Fruit fly (Drosophila melanogaster) whole organism, prepupa: ENCODE data around the gene bru3.

Experiments used
- CG10631 ChIP-seq: fragments of 200-800 bp; sonication (Bioruptor generic); optimal IDR thresholded peaks from 2 replicates; lab custom pipeline; 2016; ENCODE audit warnings: missing biosample characterization, missing genetic modification characterization
- CG11902 ChIP-seq: fragments of 200-800 bp; sonication (Bioruptor generic); optimal IDR thresholded peaks from 3 replicates; lab custom pipeline; 2016; ENCODE audit warnings: missing biosample characterization, missing genetic modification characterization
- CG16779 ChIP-seq: fragments of 200-800 bp; sonication (Bioruptor generic); optimal IDR thresholded peaks from 3 replicates; lab custom pipeline; 2017; ENCODE audit warnings: missing biosample characterization, mild to moderate bottlenecking, missing genetic modification characterization
- CG6808 ChIP-seq: fragments of 200-800 bp; sonication (Bioruptor generic); optimal IDR thresholded peaks from 3 replicates; lab custom pipeline; 2017; ENCODE audit warnings: missing biosample characterization, missing genetic modification characterization, mild to moderate bottlenecking, moderate library complexity, missing genetic modification reagents
- CG7368 ChIP-seq: fragments of 200-800 bp; sonication (Bioruptor generic); optimal IDR thresholded peaks from 3 replicates; lab custom pipeline; 2016; ENCODE audit warnings: missing biosample characterization, missing genetic modification characterization
- Hr38 ChIP-seq: sonication (Bioruptor generic); optimal IDR thresholded peaks from 2 replicates; lab custom pipeline; 2016; ENCODE audit warnings: missing biosample characterization, missing genetic modification characterization
- Sox102F ChIP-seq: fragments of 200-800 bp; sonication (Bioruptor generic); optimal IDR thresholded peaks from 2 replicates; lab custom pipeline; 2016; ENCODE audit warnings: missing biosample characterization, mild to moderate bottlenecking, missing genetic modification characterization
- achi ChIP-seq: fragments of 200-800 bp; sonication (Bioruptor generic); optimal IDR thresholded peaks from 3 replicates; lab custom pipeline; 2016; ENCODE audit warnings: missing biosample characterization, missing genetic modification characterization
- net ChIP-seq: fragments of 200-800 bp; sonication (Bioruptor generic); optimal IDR thresholded peaks from 3 replicates; lab custom pipeline; 2016; ENCODE audit warnings: missing biosample characterization, missing genetic modification characterization
- vri ChIP-seq: fragments of 200-800 bp; sonication (Bioruptor generic); optimal IDR thresholded peaks from 3 replicates; lab custom pipeline; 2016; ENCODE audit warnings: missing biosample characterization, mild to moderate bottlenecking, missing genetic modification characterization

dm6 chr3L:13503631-13504030 lies 299.6 kb downstream of the bru3 start:
- no peak for TF ChIP-seq CG11902
- no peak for TF ChIP-seq net (GFP tag; lab: Kevin White, UChicago)
- no peak for TF ChIP-seq vri (GFP tag; lab: Kevin White, UChicago)
- TF ChIP-seq Hr38: no peak
- no peak for TF ChIP-seq CG7368
- no peak for TF ChIP-seq CG16779 (tag; lab: Kevin White, UChicago)
- no peak for TF ChIP-seq Sox102F (GFP tag; lab: Kevin White, UChicago)
- no peak for TF ChIP-seq CG6808 (GFP tag; lab: Kevin White, UChicago)
- TF ChIP-seq achi (GFP tag; lab: Kevin White, UChicago): no peak
- no peak for TF ChIP-seq CG10631 (GFP tag; lab: Kevin White, UChicago)
